Fruit fly (Drosophila melanogaster) Kc167 (cell line): Measurements from ENCODE around the gene CG6638.

ENCODE experiments used
- Myc ChIP-seq: fragments of >200 bp; optimal IDR thresholded peaks from 2 replicates; lab custom pipeline; 2017; ENCODE audit warnings: missing external identifiers
- h ChIP-seq: fragments of >200 bp; optimal IDR thresholded peaks from 3 replicates; lab custom pipeline; 2018; ENCODE audit warnings: missing external identifiers
- insv ChIP-seq: fragments of >200 bp; optimal IDR thresholded peaks from 3 replicates; lab custom pipeline; 2018; ENCODE audit warnings: missing external identifiers
- psq ChIP-seq: fragments of >200 bp; optimal IDR thresholded peaks from 2 replicates; lab custom pipeline; 2017; ENCODE audit warnings: missing external identifiers
- ttk ChIP-seq: sonication (Bioruptor generic); optimal IDR thresholded peaks from 2 replicates; lab custom pipeline; 2017; ENCODE audit warnings: missing external identifiers

DNA sequence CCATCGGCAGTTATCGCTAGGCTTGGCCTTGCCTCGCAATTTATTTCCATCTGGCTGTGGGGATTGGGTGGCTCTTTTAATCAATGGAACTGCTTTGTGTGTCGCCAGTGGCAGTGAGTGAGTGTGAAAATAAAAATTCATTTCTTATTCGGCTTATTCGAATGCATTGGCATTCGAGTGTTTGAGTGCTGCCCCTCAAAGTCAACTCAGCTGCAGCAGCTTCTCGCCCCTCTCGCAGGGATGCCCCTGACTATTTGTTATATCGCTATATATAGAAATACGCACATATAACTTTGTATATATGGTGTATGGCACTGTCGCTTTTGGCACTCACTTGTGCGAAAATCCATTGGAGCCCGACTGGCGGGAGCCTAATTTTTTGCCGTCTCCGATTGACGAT, 25.0 kb downstream of the CG6638 start:
- TF ChIP-seq Myc (lab: Kevin White, UChicago) = no peak
- no peak for TF ChIP-seq psq
- no peak for TF ChIP-seq h
- TF ChIP-seq insv = no peak
- TF ChIP-seq ttk = no peak
